Fruit fly (Drosophila melanogaster) whole organism, embryonic: ENCODE results near the gene aqz.

Source experiments
- Antp ChIP-seq: fragments of 200-800 bp; sonication (Bioruptor generic); optimal IDR thresholded peaks from 3 replicates; lab custom pipeline; 2016; ENCODE audit warnings: missing biosample characterization, missing genetic modification characterization
- B-H2 ChIP-seq: fragments of 200-800 bp; sonication (Bioruptor generic); optimal IDR thresholded peaks from 2 replicates; lab custom pipeline; 2018; ENCODE audit warnings: missing biosample characterization, mild to moderate bottlenecking, missing genetic modification characterization
- BtbVII ChIP-seq: fragments of 200-800 bp; sonication (Bioruptor generic); optimal IDR thresholded peaks from 3 replicates; lab custom pipeline; 2017; ENCODE audit warnings: missing biosample characterization, mild to moderate bottlenecking, missing genetic modification characterization
- CG1024 ChIP-seq: fragments of 200-800 bp; sonication (Bioruptor generic); IDR thresholded peaks from 2 replicates; pipeline ENCODE4 v1.3.6; 2022; ENCODE audit warnings: missing biosample characterization, missing genetic modification characterization
- CG13123 ChIP-seq: fragments of 200-800 bp; sonication (Bioruptor generic); optimal IDR thresholded peaks from 2 replicates; lab custom pipeline; 2016; ENCODE audit warnings: missing biosample characterization, missing genetic modification characterization
- CG13287 ChIP-seq: fragments of 200-800 bp; sonication (Bioruptor generic); IDR thresholded peaks from 2 replicates; pipeline ENCODE4 v1.3.6; 2022; ENCODE audit warnings: missing biosample characterization, missing genetic modification characterization; ENCODE audit not compliant: partially characterized antibody
- CG2875 ChIP-seq: fragments of 200-800 bp; sonication (Bioruptor generic); optimal IDR thresholded peaks from 2 replicates; lab custom pipeline; 2017; ENCODE audit warnings: missing biosample characterization, mild to moderate bottlenecking, missing genetic modification characterization, missing genetic modification reagents
- CG33213 ChIP-seq: fragments of 200-800 bp; sonication (Bioruptor generic); optimal IDR thresholded peaks from 3 replicates; lab custom pipeline; 2016; ENCODE audit warnings: missing biosample characterization, missing genetic modification characterization
- CG3838 ChIP-seq: fragments of 200-800 bp; sonication (Bioruptor generic); optimal IDR thresholded peaks from 3 replicates; lab custom pipeline; 2016; ENCODE audit warnings: missing biosample characterization, missing genetic modification characterization
- CG4730 ChIP-seq: fragments of 200-800 bp; sonication (Bioruptor generic); IDR thresholded peaks from 2 replicates; pipeline ENCODE4 v1.3.6; 2022; ENCODE audit warnings: missing biosample characterization, missing genetic modification characterization
- CG6791 ChIP-seq: fragments of 200-800 bp; sonication (Bioruptor generic); IDR thresholded peaks from 3 replicates; pipeline ENCODE4 v1.3.6; 2022; ENCODE audit warnings: missing biosample characterization, missing genetic modification characterization; ENCODE audit not compliant: partially characterized antibody
- CG7839 ChIP-seq: fragments of 200-800 bp; sonication (Bioruptor generic); optimal IDR thresholded peaks from 3 replicates; lab custom pipeline; 2018; ENCODE audit warnings: missing biosample characterization, mild to moderate bottlenecking, missing genetic modification characterization, moderate library complexity
- CG8290 ChIP-seq, 3 experiments: fragments of 200-800 bp; sonication (Bioruptor generic); optimal IDR thresholded peaks; 2 replicates each; lab custom pipeline; 2016 to 2019; ENCODE audit warnings: missing biosample characterization in 3 of 3, missing genetic modification characterization in 3 of 3, mild to moderate bottlenecking in 2 of 3, moderate library complexity in 1 of 3
- CG9215 ChIP-seq: fragments of 200-800 bp; sonication (Bioruptor generic); IDR thresholded peaks from 2 replicates; pipeline ENCODE4 v1.3.6; 2022; ENCODE audit warnings: missing biosample characterization, missing genetic modification characterization
- Dad ChIP-seq: fragments of 200-800 bp; sonication (Bioruptor generic); optimal IDR thresholded peaks from 3 replicates; lab custom pipeline; 2016; ENCODE audit warnings: missing biosample characterization, missing genetic modification characterization
- ERR ChIP-seq: fragments of 200-800 bp; sonication (Bioruptor generic); optimal IDR thresholded peaks from 2 replicates; lab custom pipeline; 2016; ENCODE audit warnings: missing biosample characterization, missing genetic modification characterization
- HHEX ChIP-seq: fragments of 200-800 bp; sonication (Bioruptor generic); optimal IDR thresholded peaks from 3 replicates; lab custom pipeline; 2017; ENCODE audit warnings: missing biosample characterization, mild to moderate bottlenecking, missing genetic modification characterization, missing genetic modification reagents
- HLH3B ChIP-seq: fragments of 200-800 bp; sonication (Bioruptor generic); IDR thresholded peaks from 2 replicates; pipeline ENCODE4 v1.3.6; 2022; ENCODE audit warnings: missing biosample characterization, missing genetic modification characterization
- Hey ChIP-seq: fragments of 200-800 bp; sonication (Bioruptor generic); optimal IDR thresholded peaks from 3 replicates; lab custom pipeline; 2018; ENCODE audit warnings: missing biosample characterization, mild to moderate bottlenecking, missing genetic modification characterization
- Hmx ChIP-seq: fragments of 200-800 bp; sonication (Bioruptor generic); optimal IDR thresholded peaks from 2 replicates; lab custom pipeline; 2016; ENCODE audit warnings: missing biosample characterization, missing genetic modification characterization
- Hr39 ChIP-seq: fragments of >200 bp; optimal IDR thresholded peaks from 2 replicates; lab custom pipeline; 2017
- Sin3A ChIP-seq: fragments of >200 bp; optimal IDR thresholded peaks from 2 replicates; lab custom pipeline; 2018
- Ssrp ChIP-seq: fragments of 200-800 bp; sonication (Bioruptor generic); optimal IDR thresholded peaks from 2 replicates; lab custom pipeline; 2018; ENCODE audit warnings: missing biosample characterization, mild to moderate bottlenecking, missing genetic modification characterization, moderate library complexity
- Stat92E ChIP-seq, 3 experiments: fragments of >200 bp in 2 of 3; fragments of 200-800 bp in 1 of 3; sonication (Bioruptor generic) in 1 of 3; optimal IDR thresholded peaks; 2 replicates each; lab custom pipeline; 2017 to 2019; ENCODE audit warnings: missing biosample characterization in 3 of 3, missing genetic modification characterization in 3 of 3, mild to moderate bottlenecking in 1 of 3, moderate library complexity in 1 of 3
- Taf1 ChIP-seq: fragments of 200-800 bp; sonication (Bioruptor generic); IDR thresholded peaks from 2 replicates; pipeline ENCODE4 v1.3.6; 2022; ENCODE audit warnings: missing biosample characterization, missing genetic modification characterization
- Xrp1 ChIP-seq: fragments of 200-800 bp; sonication (Bioruptor generic); IDR thresholded peaks from 2 replicates; pipeline ENCODE4 v1.3.6; 2022; ENCODE audit warnings: missing biosample characterization, missing genetic modification characterization
- ase ChIP-seq: fragments of 200-800 bp; sonication (Bioruptor generic); IDR thresholded peaks from 3 replicates; pipeline ENCODE4 v1.3.6; 2022; ENCODE audit warnings: missing biosample characterization, missing genetic modification characterization
- bowl ChIP-seq: fragments of 200-800 bp; sonication (Bioruptor generic); IDR thresholded peaks from 2 replicates; pipeline ENCODE4 v1.3.6; 2022; ENCODE audit warnings: missing biosample characterization, missing genetic modification characterization
- cg ChIP-seq: fragments of 200-800 bp; sonication (Bioruptor generic); optimal IDR thresholded peaks from 3 replicates; lab custom pipeline; 2019; ENCODE audit warnings: missing biosample characterization, mild to moderate bottlenecking, missing genetic modification characterization, moderate library complexity
- ci ChIP-seq: fragments of 200-800 bp; sonication (Bioruptor generic); IDR thresholded peaks from 3 replicates; pipeline ENCODE4 v1.3.6; 2022; ENCODE audit warnings: missing biosample characterization, missing genetic modification characterization
- corto ChIP-seq: fragments of 200-800 bp; sonication (Bioruptor generic); optimal IDR thresholded peaks from 2 replicates; lab custom pipeline; 2016; ENCODE audit warnings: missing biosample characterization, mild to moderate bottlenecking, missing genetic modification characterization, moderate library complexity
- crc ChIP-seq: fragments of 200-800 bp; sonication (Bioruptor generic); optimal IDR thresholded peaks from 2 replicates; lab custom pipeline; 2016; ENCODE audit warnings: missing biosample characterization, missing genetic modification characterization
- ewg ChIP-seq: fragments of 200-800 bp; sonication (Bioruptor generic); optimal IDR thresholded peaks from 3 replicates; lab custom pipeline; 2017; ENCODE audit warnings: mild to moderate bottlenecking, missing biosample characterization, missing genetic modification reagents, missing genetic modification characterization
- fd64A ChIP-seq: fragments of 200-800 bp; sonication (Bioruptor generic); optimal IDR thresholded peaks from 3 replicates; lab custom pipeline; 2018; ENCODE audit warnings: missing biosample characterization, mild to moderate bottlenecking, missing genetic modification characterization
- grn ChIP-seq: fragments of 200-800 bp; sonication (Bioruptor generic); optimal IDR thresholded peaks from 3 replicates; lab custom pipeline; 2017; ENCODE audit warnings: missing biosample characterization, missing genetic modification characterization
- gro ChIP-seq: fragments of 200-800 bp; sonication (Bioruptor generic); optimal IDR thresholded peaks from 2 replicates; lab custom pipeline; 2016; ENCODE audit warnings: missing biosample characterization, missing genetic modification characterization
- gt ChIP-seq: fragments of 200-800 bp; sonication (Bioruptor generic); IDR thresholded peaks from 2 replicates; pipeline ENCODE4 v1.3.6; 2022; ENCODE audit warnings: missing biosample characterization, missing genetic modification characterization
- luna ChIP-seq: fragments of 200-800 bp; sonication (Bioruptor generic); optimal IDR thresholded peaks from 2 replicates; lab custom pipeline; 2016; ENCODE audit warnings: missing biosample characterization, missing genetic modification characterization
- mam ChIP-seq: fragments of 200-800 bp; sonication (Bioruptor generic); optimal IDR thresholded peaks from 3 replicates; lab custom pipeline; 2016; ENCODE audit warnings: missing biosample characterization, missing genetic modification characterization
- nau ChIP-seq: fragments of 200-800 bp; sonication (Bioruptor generic); optimal IDR thresholded peaks from 3 replicates; lab custom pipeline; 2017; ENCODE audit warnings: missing biosample characterization, mild to moderate bottlenecking, missing genetic modification characterization, missing genetic modification reagents
- onecut ChIP-seq: fragments of 200-800 bp; sonication (Bioruptor generic); IDR thresholded peaks from 2 replicates; pipeline ENCODE4 v1.3.6; 2022; ENCODE audit warnings: missing biosample characterization, missing genetic modification characterization
- p53 ChIP-seq: fragments of 200-800 bp; sonication (Bioruptor generic); optimal IDR thresholded peaks from 2 replicates; lab custom pipeline; 2016; ENCODE audit warnings: missing biosample characterization, missing genetic modification characterization
- pzg ChIP-seq: fragments of 200-800 bp; sonication (Bioruptor generic); optimal IDR thresholded peaks from 3 replicates; lab custom pipeline; 2018; ENCODE audit warnings: missing biosample characterization, mild to moderate bottlenecking, missing genetic modification characterization, moderate library complexity
- sd ChIP-seq: fragments of 200-800 bp; sonication (Bioruptor generic); optimal IDR thresholded peaks from 3 replicates; lab custom pipeline; 2018; ENCODE audit warnings: missing biosample characterization, mild to moderate bottlenecking, missing genetic modification characterization, moderate library complexity
- sens ChIP-seq: fragments of 200-800 bp; sonication (Bioruptor generic); peaks from one replicate; lab custom pipeline; 2016; ENCODE audit warnings: missing biosample characterization, missing genetic modification characterization
- shn ChIP-seq: fragments of 200-800 bp; sonication (Bioruptor generic); optimal IDR thresholded peaks from 3 replicates; lab custom pipeline; 2016; ENCODE audit warnings: missing biosample characterization, missing genetic modification characterization
- so ChIP-seq: fragments of 200-800 bp; sonication (Bioruptor generic); IDR thresholded peaks from 3 replicates; pipeline ENCODE4 v1.3.6; 2022; ENCODE audit warnings: missing biosample characterization, missing genetic modification characterization
- tio ChIP-seq: fragments of 200-800 bp; sonication (Bioruptor generic); optimal IDR thresholded peaks from 2 replicates; lab custom pipeline; 2017; ENCODE audit warnings: missing biosample characterization, missing genetic modification characterization, inconsistent platforms
- unpg ChIP-seq: fragments of 200-800 bp; sonication (Bioruptor generic); optimal IDR thresholded peaks from 3 replicates; lab custom pipeline; 2018; ENCODE audit warnings: missing biosample characterization, mild to moderate bottlenecking, missing genetic modification characterization, moderate library complexity
- zen2 ChIP-seq: fragments of 200-800 bp; sonication (Bioruptor generic); IDR thresholded peaks from 3 replicates; pipeline ENCODE4 v1.3.6; 2022; ENCODE audit warnings: missing biosample characterization, missing genetic modification characterization; ENCODE audit not compliant: partially characterized antibody

Gene aqz

DNA sequence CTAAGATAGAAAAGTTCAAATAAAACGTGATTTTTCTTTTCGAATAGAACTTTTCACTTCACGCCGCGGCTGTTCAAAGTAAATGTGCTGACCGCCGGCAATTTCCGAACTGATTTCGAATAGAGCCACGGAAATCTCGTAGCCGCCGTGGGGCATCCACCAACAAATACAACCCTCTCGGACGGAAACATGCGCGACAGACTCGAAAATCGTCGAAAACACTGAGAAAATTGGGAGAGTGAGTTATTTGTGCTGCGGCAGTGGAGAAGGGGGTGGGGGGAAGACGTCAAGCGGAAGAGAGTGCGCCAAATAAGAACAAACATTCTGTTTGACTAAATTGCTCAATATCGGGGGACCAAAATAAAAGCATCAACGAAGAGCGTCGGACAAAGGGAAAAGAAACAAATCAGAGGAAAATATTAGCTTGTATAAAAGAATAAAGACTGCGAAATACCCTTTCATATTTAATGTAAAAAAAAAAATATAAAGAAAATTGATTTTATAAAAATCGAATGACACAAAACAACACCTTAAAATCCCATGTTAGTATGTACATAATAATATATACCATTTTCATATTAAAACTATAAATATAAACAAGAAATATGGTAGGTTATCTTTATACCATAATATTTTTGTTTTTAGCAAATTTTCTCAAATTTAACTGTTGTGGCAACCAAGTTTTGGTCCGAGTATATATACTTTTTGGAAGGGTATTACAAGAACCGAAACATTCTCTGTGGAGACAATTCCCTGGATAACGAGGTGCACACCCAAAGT, 47.0 kb upstream of the aqz start (continued):
- no peak for TF ChIP-seq tio (GFP tag; lab: Kevin White, UChicago)
- TF ChIP-seq fd64A (GFP tag; lab: Kevin White, UChicago), result no peak
- peak; percentile 50 for TF ChIP-seq CG2875 (GFP tag; lab: Kevin White, UChicago)
- TF ChIP-seq CG13287 (GFP tag; lab: Robert Waterston, UW), result no peak
- TF ChIP-seq CG6791 (GFP tag; lab: Robert Waterston, UW), result no peak
- TF ChIP-seq ase, result no peak
- no peak for TF ChIP-seq gro
- TF ChIP-seq bowl (GFP tag; lab: Robert Waterston, UW), result no peak
- TF ChIP-seq sd (tag; lab: Kevin White, UChicago), result peak; percentile 57
- peak; percentile 72 for TF ChIP-seq unpg (GFP tag; lab: Kevin White, UChicago)
- no peak for TF ChIP-seq Stat92E (GFP tag; optimal IDR thresholded peaks at IDR 0.05; lab: Kevin White, UChicago)
- no peak for TF ChIP-seq CG8290 (GFP tag; optimal IDR thresholded peaks at IDR 0.05; lab: Kevin White, UChicago)
- peak in 1 of 2 experiments; percentile 24 for TF ChIP-seq CG8290 (tag; optimal IDR thresholded peaks at IDR 0.05; lab: Kevin White, UChicago)
- TF ChIP-seq so (GFP tag; lab: Robert Waterston, UW), result no peak
- no peak for TF ChIP-seq CG9215 (GFP tag; lab: Robert Waterston, UW)
- TF ChIP-seq B-H2, result no peak
- no peak for TF ChIP-seq CG3838 (GFP tag; lab: Kevin White, UChicago)
- TF ChIP-seq p53 (GFP tag; lab: Kevin White, UChicago), result no peak
- no peak for TF ChIP-seq HLH3B
- no peak for TF ChIP-seq shn (GFP tag; lab: Kevin White, UChicago)
- TF ChIP-seq onecut (GFP tag; lab: Robert Waterston, UW), result no peak
- TF ChIP-seq Dad (GFP tag; lab: Kevin White, UChicago), result no peak
- TF ChIP-seq CG33213, result no peak
- peak; percentile 75 for TF ChIP-seq CG7839 (tag; lab: Kevin White, UChicago)
- TF ChIP-seq Hr39 (lab: Kevin White, UChicago), result no peak
- peak; percentile 19 for TF ChIP-seq ewg (GFP tag; lab: Kevin White, UChicago)
- TF ChIP-seq pzg, result no peak
- TF ChIP-seq CG13123 (GFP tag; lab: Kevin White, UChicago), result no peak
- TF ChIP-seq CG4730 (GFP tag; lab: Robert Waterston, UW), result no peak
- peak; percentile 49; the same call in 2 of the 3 replicates for TF ChIP-seq ci
- TF ChIP-seq gt (GFP tag; lab: Robert Waterston, UW), result no peak
- TF ChIP-seq Sin3A, result no peak
- no peak for TF ChIP-seq Taf1
- TF ChIP-seq luna, result no peak
- peak; percentile 47; the same call in 1 of the 2 replicates for TF ChIP-seq Xrp1
- no peak for TF ChIP-seq zen2 (GFP tag; lab: Robert Waterston, UW)
- TF ChIP-seq HHEX (GFP tag; lab: Kevin White, UChicago), result no peak
- no peak for TF ChIP-seq Antp (GFP tag; lab: Kevin White, UChicago)
- TF ChIP-seq sens (GFP tag; lab: Kevin White, UChicago), result peak; percentile 63
- no peak for TF ChIP-seq Hey (tag; lab: Kevin White, UChicago)
- no peak for TF ChIP-seq CG1024 (GFP tag; lab: Robert Waterston, UW)
- TF ChIP-seq grn (GFP tag; lab: Kevin White, UChicago), result no peak
- TF ChIP-seq BtbVII, result no peak
- TF ChIP-seq ERR, result no peak
- peak; percentile 70 for TF ChIP-seq Ssrp (tag; lab: Kevin White, UChicago)
- TF ChIP-seq nau (GFP tag; lab: Kevin White, UChicago), result no peak
- TF ChIP-seq mam, result no peak
- no peak for TF ChIP-seq cg (GFP tag; lab: Kevin White, UChicago)
- TF ChIP-seq crc, result no peak
- TF ChIP-seq Hmx (GFP tag; lab: Kevin White, UChicago), result no peak
- no peak for TF ChIP-seq corto
